Fruit fly (Drosophila melanogaster) whole organism, embryonic: ENCODE data around the gene Cp18.

ENCODE experiments used
- CG12155 ChIP-seq: fragments of 200-800 bp; sonication (Bioruptor generic); optimal IDR thresholded peaks from 3 replicates; lab custom pipeline; 2016; ENCODE audit warnings: missing biosample characterization, missing genetic modification characterization
- CG14441 ChIP-seq: fragments of 200-800 bp; sonication (Bioruptor generic); IDR thresholded peaks from 2 replicates; pipeline ENCODE4 v1.3.6; 2022; ENCODE audit warnings: missing biosample characterization, missing genetic modification characterization
- CG4424 ChIP-seq: fragments of 200-800 bp; sonication (Bioruptor generic); optimal IDR thresholded peaks from 3 replicates; lab custom pipeline; 2016; ENCODE audit warnings: missing biosample characterization, missing genetic modification characterization
- Sry-δ ChIP-seq: fragments of 200-800 bp; sonication (Bioruptor generic); optimal IDR thresholded peaks from 2 replicates; lab custom pipeline; 2016; ENCODE audit warnings: missing biosample characterization, missing genetic modification characterization
- ato ChIP-seq: fragments of 200-800 bp; sonication (Bioruptor generic); IDR thresholded peaks from 2 replicates; pipeline ENCODE4 v1.3.6; 2022; ENCODE audit warnings: missing biosample characterization, missing genetic modification characterization; ENCODE audit not compliant: partially characterized antibody
- disco-r ChIP-seq: fragments of 200-800 bp; sonication (Bioruptor generic); optimal IDR thresholded peaks from 2 replicates; lab custom pipeline; 2016; ENCODE audit warnings: missing biosample characterization, missing genetic modification characterization
- zfh2 ChIP-seq: fragments of 200-800 bp; sonication (Bioruptor generic); optimal IDR thresholded peaks from 2 replicates; lab custom pipeline; 2016; ENCODE audit warnings: missing biosample characterization, missing genetic modification characterization

DNA sequence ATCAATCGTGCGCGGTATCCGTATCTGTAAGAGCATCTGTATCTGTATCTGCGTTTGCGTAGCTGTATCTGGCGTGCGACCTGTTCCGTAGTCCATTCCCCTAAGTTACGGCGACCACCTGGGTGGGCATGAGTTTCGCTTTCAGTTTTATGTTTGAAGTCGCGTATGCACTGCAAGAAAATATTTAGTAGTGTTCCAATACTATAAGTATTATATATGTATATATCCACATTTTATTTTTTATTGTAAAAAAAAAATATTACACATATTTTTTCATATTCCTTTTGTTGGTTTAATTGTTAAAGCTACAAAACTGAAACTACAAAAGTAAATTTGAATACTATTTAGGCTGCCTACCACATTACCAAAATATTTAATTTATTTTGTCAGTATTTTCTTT, 13.7 kb upstream of the Cp18 start:
- TF ChIP-seq zfh2 (GFP tag; lab: Kevin White, UChicago) (no peak), disco-r (GFP tag; lab: Kevin White, UChicago) (no peak), ato (GFP tag; lab: Robert Waterston, UW) (no peak), Sry-δ (GFP tag; lab: Kevin White, UChicago) (no peak), CG12155 (no peak), CG4424 (GFP tag; lab: Kevin White, UChicago) (no peak), CG14441 (GFP tag; lab: Robert Waterston, UW) (no peak)
